Worm (Caenorhabditis elegans): ENCODE data around the gene otpl-7.

ce11 chrV:8525774-8526173 lies 4.5 kb downstream of the otpl-7 start, which contains the start of gene otpl-6:
- no peak for TF ChIP-seq tbx-11 (GFP tag; IDR thresholded peaks at IDR 0.05)
- TF ChIP-seq ama-1 (optimal IDR thresholded peaks at IDR 0.05): no peak
- TF ChIP-seq flt-1 (GFP tag; IDR thresholded peaks at IDR 0.05): no peak
- no peak for TF ChIP-seq tbx-37 (GFP tag; conservative IDR thresholded peaks at IDR 0.05)
- no peak for TF ChIP-seq ets-7 (tag; optimal IDR thresholded peaks at IDR 0.05)
- TF ChIP-seq hmbx-1 (tag; optimal IDR thresholded peaks at IDR 0.05): no peak
- TF ChIP-seq scrt-1 (GFP tag; IDR thresholded peaks at IDR 0.05): no peak
- no peak for TF ChIP-seq B0310.2 (tag; optimal IDR thresholded peaks at IDR 0.05)
- no peak for TF ChIP-seq tra-4 (tag; optimal IDR thresholded peaks at IDR 0.05)
- no peak for TF ChIP-seq sea-1 (GFP tag; conservative IDR thresholded peaks at IDR 0.05)
- TF ChIP-seq aly-1 (tag; optimal IDR thresholded peaks at IDR 0.05): no peak
- TF ChIP-seq F13C5.2 (tag; optimal IDR thresholded peaks at IDR 0.05): no peak
- TF ChIP-seq hnd-1 (tag; optimal IDR thresholded peaks at IDR 0.05): no peak

Data from whole organism, early embryonic.